Worm (Caenorhabditis elegans) whole organism, late embryonic: ENCODE measurements around the gene fbxa-107.

Source experiments
- C38D4.7 ChIP-seq: fragments of 200-800 bp; sonication (Bioruptor generic); optimal IDR thresholded peaks from 2 replicates; lab custom pipeline; 2018; ENCODE audit warnings: mild to moderate bottlenecking, missing genetic modification characterization, moderate library complexity, missing compliant biosample characterization
- K02D7.2 ChIP-seq: sonication (generic microtip); optimal IDR thresholded peaks from 2 replicates; lab custom pipeline; 2017; ENCODE audit warnings: mild to moderate bottlenecking, missing genetic modification characterization, missing compliant biosample characterization
- Y22D7AL.16 ChIP-seq: sonication (generic microtip); optimal IDR thresholded peaks from 2 replicates; lab custom pipeline; 2016; ENCODE audit warnings: missing genetic modification characterization, missing compliant biosample characterization
- ceh-2 ChIP-seq: sonication (generic microtip); optimal IDR thresholded peaks from 2 replicates; lab custom pipeline; 2016; ENCODE audit warnings: missing genotype, missing genetic modification characterization, missing compliant biosample characterization
- ceh-22 ChIP-seq: sonication (generic microtip); optimal IDR thresholded peaks from 2 replicates; lab custom pipeline; 2017; ENCODE audit warnings: missing biosample characterization, missing genetic modification characterization
- ceh-31 ChIP-seq: sonication (generic microtip); optimal IDR thresholded peaks from 2 replicates; lab custom pipeline; 2016; ENCODE audit warnings: missing genetic modification characterization, missing compliant biosample characterization
- ceh-45 ChIP-seq: fragments of 200-800 bp; sonication (Bioruptor generic); IDR thresholded peaks from 2 replicates; pipeline ENCODE4 v1.3.6; 2022; ENCODE audit warnings: missing genetic modification reagents, missing genetic modification characterization, missing compliant biosample characterization
- ceh-9 ChIP-seq: sonication (generic microtip); optimal IDR thresholded peaks from 2 replicates; lab custom pipeline; 2016; ENCODE audit warnings: mild to moderate bottlenecking, missing genetic modification characterization, inconsistent platforms, missing compliant biosample characterization
- che-1 ChIP-seq: sonication (generic microtip); optimal IDR thresholded peaks from 2 replicates; lab custom pipeline; 2016; ENCODE audit warnings: mild to moderate bottlenecking, missing genetic modification characterization, missing compliant biosample characterization
- dve-1 ChIP-seq: sonication (generic microtip); optimal IDR thresholded peaks from 2 replicates; lab custom pipeline; 2017; ENCODE audit warnings: antibody characterized with exemption, mild to moderate bottlenecking, missing genetic modification characterization, missing compliant biosample characterization
- fkh-10 ChIP-seq: fragments of 150-350 bp; optimal IDR thresholded peaks from 2 replicates; lab custom pipeline; 2014; ENCODE audit warnings: missing biosample characterization, missing genetic modification reagents, missing genetic modification characterization
- gmeb-2 ChIP-seq: sonication (generic microtip); optimal IDR thresholded peaks from 2 replicates; lab custom pipeline; 2016; ENCODE audit warnings: missing genetic modification characterization, inconsistent platforms, missing compliant biosample characterization
- hlh-13 ChIP-seq: fragments of 200-800 bp; sonication (Bioruptor generic); optimal IDR thresholded peaks from 2 replicates; lab custom pipeline; 2018; ENCODE audit warnings: mild to moderate bottlenecking, missing genetic modification characterization, missing compliant biosample characterization
- hlh-6 ChIP-seq: sonication (generic microtip); optimal IDR thresholded peaks from 2 replicates; lab custom pipeline; 2016; ENCODE audit warnings: missing genotype, missing genetic modification characterization, missing compliant biosample characterization
- mec-3 ChIP-seq: sonication (generic microtip); optimal IDR thresholded peaks from 2 replicates; lab custom pipeline; 2016; ENCODE audit warnings: borderline replicate concordance, missing genetic modification characterization, missing compliant biosample characterization
- nfya-1 ChIP-seq: sonication (generic microtip); optimal IDR thresholded peaks from 2 replicates; lab custom pipeline; 2017; ENCODE audit warnings: missing genetic modification characterization, mild to moderate bottlenecking, missing compliant biosample characterization, antibody characterized with exemption, moderate library complexity
- nhr-11 ChIP-seq: fragments of 150-350 bp; optimal IDR thresholded peaks from 2 replicates; lab custom pipeline; 2014; ENCODE audit warnings: missing biosample characterization, missing genetic modification characterization
- pag-3 ChIP-seq: sonication (generic microtip); optimal IDR thresholded peaks from 2 replicates; lab custom pipeline; 2016; ENCODE audit warnings: missing compliant biosample characterization, missing genetic modification characterization, borderline replicate concordance
- pha-2 ChIP-seq: sonication (generic microtip); optimal IDR thresholded peaks from 2 replicates; lab custom pipeline; 2017; ENCODE audit warnings: mild to moderate bottlenecking, missing genetic modification characterization, missing compliant biosample characterization
- pros-1 ChIP-seq: fragments of 150-350 bp; optimal IDR thresholded peaks from 2 replicates; lab custom pipeline; 2014; ENCODE audit warnings: missing biosample characterization, missing genetic modification reagents, missing genetic modification characterization
- sox-4 ChIP-seq: sonication (generic microtip); optimal IDR thresholded peaks from 2 replicates; lab custom pipeline; 2017; ENCODE audit warnings: mild to moderate bottlenecking, missing genetic modification characterization, inconsistent platforms, missing compliant biosample characterization
- ttx-3 ChIP-seq: sonication (generic microtip); optimal IDR thresholded peaks from 2 replicates; lab custom pipeline; 2016; ENCODE audit warnings: missing genetic modification reagents, missing genetic modification characterization, missing compliant biosample characterization
- unc-55 ChIP-seq: sonication (generic microtip); optimal IDR thresholded peaks from 2 replicates; lab custom pipeline; 2017; ENCODE audit warnings: missing biosample characterization, missing genetic modification reagents, missing genetic modification characterization

Gene fbxa-107

ce11 chrV:18164758-18165157 is 41.0 kb downstream of the fbxa-107 start, which contains the start of gene C14A6.5 (continued):
- TF ChIP-seq sox-4 (no peak), fkh-10 (GFP tag; lab: Kevin White, UChicago) (no peak)

ce11 chrV:18167161-18167560 is 43.4 kb downstream of the fbxa-107 start, which contains the start of gene C14A6.6:
Gene C14A6.6, minus strand, starts transcription at chrV:18167261.
- TF ChIP-seq pag-3 (tag; lab: Kevin White, UChicago) (no peak), pros-1 (tag; lab: Kevin White, UChicago) (no peak), nfya-1 (tag; lab: Kevin White, UChicago) (no peak), ceh-45 (GFP tag; lab: Robert Waterston, UW) (no peak), ceh-22 (tag; lab: Kevin White, UChicago) (no peak), che-1 (tag; lab: Kevin White, UChicago) (no peak), C38D4.7 (GFP tag; lab: Kevin White, UChicago) (no peak), dve-1 (tag; lab: Kevin White, UChicago) (no peak), unc-55 (GFP tag; lab: Kevin White, UChicago) (no peak), ceh-2 (tag; lab: Kevin White, UChicago) (no peak), pha-2 (no peak)

- TF ChIP-seq ttx-3, result no peak
- TF ChIP-seq Y22D7AL.16 (tag; lab: Kevin White, UChicago), result no peak
- no peak for TF ChIP-seq hlh-6 (tag; lab: Kevin White, UChicago)
- TF ChIP-seq mec-3 (tag; lab: Kevin White, UChicago), result no peak
- no peak for TF ChIP-seq ceh-31 (tag; lab: Kevin White, UChicago)
- no peak for TF ChIP-seq K02D7.2 (tag; lab: Kevin White, UChicago)
- TF ChIP-seq ceh-9 (tag; lab: Kevin White, UChicago), result no peak
- TF ChIP-seq nhr-11 (tag; lab: Kevin White, UChicago), result no peak
- TF ChIP-seq hlh-13 (GFP tag; lab: Kevin White, UChicago), result no peak
- no peak for TF ChIP-seq gmeb-2 (tag; lab: Kevin White, UChicago)
- TF ChIP-seq pag-3 (tag; lab: Kevin White, UChicago), result no peak
Measured at ce11 chrV:18168266-18168665, 44.5 kb downstream of the fbxa-107 start, which contains the start of gene C14A6.7. Gene C14A6.7, minus strand, starts transcription at chrV:18168366.

- TF ChIP-seq gmeb-2 (tag; lab: Kevin White, UChicago), result no peak
- no peak for TF ChIP-seq pha-2
- TF ChIP-seq hlh-6 (tag; lab: Kevin White, UChicago), result no peak
- no peak for TF ChIP-seq ceh-9 (tag; lab: Kevin White, UChicago)
Measured at ce11 chrV:18171568-18171967, 47.8 kb downstream of the fbxa-107 start, which contains the start of gene C14A6.8. Gene C14A6.8, minus strand, starts transcription at chrV:18171668.
